Fruit fly (Drosophila melanogaster) whole organism, prepupa: Measurements from ENCODE around the gene CarT.

Experiments used
- CG10631 ChIP-seq: fragments of 200-800 bp; sonication (Bioruptor generic); optimal IDR thresholded peaks from 2 replicates; lab custom pipeline; 2016; ENCODE audit warnings: missing biosample characterization, missing genetic modification characterization
- CG11294 ChIP-seq: fragments of 200-800 bp; sonication (Bioruptor generic); IDR thresholded peaks from 2 replicates; pipeline ENCODE4 v1.3.6; 2022; ENCODE audit warnings: missing biosample characterization, missing genetic modification characterization
- CG11762 ChIP-seq: fragments of 200-800 bp; sonication (Bioruptor generic); optimal IDR thresholded peaks from 3 replicates; lab custom pipeline; 2016; ENCODE audit warnings: missing biosample characterization, missing genetic modification characterization; ENCODE audit not compliant: insufficient read depth
- CG11902 ChIP-seq: fragments of 200-800 bp; sonication (Bioruptor generic); optimal IDR thresholded peaks from 3 replicates; lab custom pipeline; 2016; ENCODE audit warnings: missing biosample characterization, missing genetic modification characterization
- CG15336 ChIP-seq: fragments of 200-800 bp; sonication (Bioruptor generic); IDR thresholded peaks from 2 replicates; pipeline ENCODE4 v1.3.6; 2022; ENCODE audit warnings: missing biosample characterization, missing genetic modification characterization
- CG16779 ChIP-seq: fragments of 200-800 bp; sonication (Bioruptor generic); optimal IDR thresholded peaks from 3 replicates; lab custom pipeline; 2017; ENCODE audit warnings: missing biosample characterization, mild to moderate bottlenecking, missing genetic modification characterization
- CG3032 ChIP-seq: fragments of 200-800 bp; optimal IDR thresholded peaks from 2 replicates; lab custom pipeline; 2019; ENCODE audit warnings: missing biosample characterization, mild to moderate bottlenecking, missing genetic modification characterization, moderate library complexity
- CG31627 ChIP-seq: fragments of 200-800 bp; sonication (Bioruptor generic); optimal IDR thresholded peaks from 3 replicates; lab custom pipeline; 2016; ENCODE audit warnings: missing biosample characterization, missing genetic modification characterization
- CG32006 ChIP-seq: fragments of 200-800 bp; sonication (Bioruptor generic); optimal IDR thresholded peaks from 3 replicates; lab custom pipeline; 2017; ENCODE audit warnings: missing biosample characterization, mild to moderate bottlenecking, missing genetic modification characterization
- CG34406 ChIP-seq: fragments of 200-800 bp; sonication (Bioruptor generic); optimal IDR thresholded peaks from 3 replicates; lab custom pipeline; 2016; ENCODE audit warnings: missing biosample characterization, missing genetic modification characterization
- CG3919 ChIP-seq: fragments of 200-800 bp; sonication (Bioruptor generic); optimal IDR thresholded peaks from 3 replicates; lab custom pipeline; 2016; ENCODE audit warnings: missing biosample characterization, missing genetic modification characterization
- CG4318 ChIP-seq: fragments of 200-800 bp; sonication (Bioruptor generic); optimal IDR thresholded peaks from 3 replicates; lab custom pipeline; 2017; ENCODE audit warnings: missing biosample characterization, mild to moderate bottlenecking, missing genetic modification characterization
- CG6276 ChIP-seq: fragments of 200-800 bp; sonication (Bioruptor generic); optimal IDR thresholded peaks from 2 replicates; lab custom pipeline; 2017; ENCODE audit warnings: missing biosample characterization, mild to moderate bottlenecking, missing genetic modification characterization
- CG6792 ChIP-seq: fragments of 200-800 bp; sonication (Bioruptor generic); optimal IDR thresholded peaks from 3 replicates; lab custom pipeline; 2016; ENCODE audit warnings: missing biosample characterization, missing genetic modification characterization
- CG6808 ChIP-seq: fragments of 200-800 bp; sonication (Bioruptor generic); optimal IDR thresholded peaks from 3 replicates; lab custom pipeline; 2017; ENCODE audit warnings: missing biosample characterization, missing genetic modification characterization, mild to moderate bottlenecking, moderate library complexity, missing genetic modification reagents
- CG6854 ChIP-seq: fragments of 200-800 bp; sonication (Bioruptor generic); optimal IDR thresholded peaks from 2 replicates; lab custom pipeline; 2017; ENCODE audit warnings: missing biosample characterization, mild to moderate bottlenecking, missing genetic modification characterization
- CG7368 ChIP-seq: fragments of 200-800 bp; sonication (Bioruptor generic); optimal IDR thresholded peaks from 3 replicates; lab custom pipeline; 2016; ENCODE audit warnings: missing biosample characterization, missing genetic modification characterization
- CG8119 ChIP-seq: fragments of 200-800 bp; sonication (Bioruptor generic); IDR thresholded peaks from 3 replicates; pipeline ENCODE4 v1.3.6; 2022; ENCODE audit warnings: missing biosample characterization, missing genetic modification characterization
- CG8319 ChIP-seq: fragments of 200-800 bp; sonication (Bioruptor generic); optimal IDR thresholded peaks from 3 replicates; lab custom pipeline; 2016; ENCODE audit warnings: missing biosample characterization, missing genetic modification characterization
- CG8632 ChIP-seq: fragments of 200-800 bp; sonication (Bioruptor generic); optimal IDR thresholded peaks from 3 replicates; lab custom pipeline; 2016; ENCODE audit warnings: missing biosample characterization, missing genetic modification characterization
- CG9139 ChIP-seq: fragments of 200-800 bp; sonication (Bioruptor generic); optimal IDR thresholded peaks from 3 replicates; lab custom pipeline; 2017; ENCODE audit warnings: missing biosample characterization, mild to moderate bottlenecking, missing genetic modification characterization
- Eip78C ChIP-seq: fragments of 200-800 bp; sonication (Bioruptor generic); peaks from one replicate; lab custom pipeline; 2016; ENCODE audit warnings: missing biosample characterization, missing genetic modification characterization
- Eip93F ChIP-seq: fragments of 200-800 bp; sonication (Bioruptor generic); optimal IDR thresholded peaks from 2 replicates; lab custom pipeline; 2016; ENCODE audit warnings: missing biosample characterization, mild to moderate bottlenecking, missing genetic modification characterization
- Ets21C ChIP-seq: fragments of 200-800 bp; sonication (Bioruptor generic); optimal IDR thresholded peaks from 3 replicates; lab custom pipeline; 2016; ENCODE audit warnings: missing biosample characterization, missing genetic modification characterization
- Hr38 ChIP-seq: sonication (Bioruptor generic); optimal IDR thresholded peaks from 2 replicates; lab custom pipeline; 2016; ENCODE audit warnings: missing biosample characterization, missing genetic modification characterization
- Hr39 ChIP-seq: fragments of 200-800 bp; sonication (Bioruptor generic); optimal IDR thresholded peaks from 2 replicates; lab custom pipeline; 2016; ENCODE audit warnings: missing biosample characterization, missing genetic modification characterization
- Hr4 ChIP-seq: fragments of 200-800 bp; sonication (Bioruptor generic); optimal IDR thresholded peaks from 3 replicates; lab custom pipeline; 2016; ENCODE audit warnings: missing biosample characterization, missing genetic modification characterization
- Lpt ChIP-seq: fragments of 200-800 bp; sonication (Bioruptor generic); optimal IDR thresholded peaks from 3 replicates; lab custom pipeline; 2016; ENCODE audit warnings: missing biosample characterization, missing genetic modification characterization
- Met ChIP-seq: fragments of 200-800 bp; sonication (Bioruptor generic); optimal IDR thresholded peaks from 3 replicates; lab custom pipeline; 2016; ENCODE audit warnings: missing biosample characterization, missing genetic modification characterization
- Smox ChIP-seq: fragments of 200-800 bp; sonication (Bioruptor generic); optimal IDR thresholded peaks from 3 replicates; lab custom pipeline; 2016; ENCODE audit warnings: missing biosample characterization, missing genetic modification characterization
- Sox102F ChIP-seq: fragments of 200-800 bp; sonication (Bioruptor generic); optimal IDR thresholded peaks from 2 replicates; lab custom pipeline; 2016; ENCODE audit warnings: missing biosample characterization, mild to moderate bottlenecking, missing genetic modification characterization
- Sox15 ChIP-seq: fragments of 200-800 bp; sonication (Bioruptor generic); optimal IDR thresholded peaks from 3 replicates; lab custom pipeline; 2016; ENCODE audit warnings: missing biosample characterization, missing genetic modification characterization
- achi ChIP-seq: fragments of 200-800 bp; sonication (Bioruptor generic); optimal IDR thresholded peaks from 3 replicates; lab custom pipeline; 2016; ENCODE audit warnings: missing biosample characterization, missing genetic modification characterization
- acj6 ChIP-seq: fragments of 200-800 bp; sonication (Bioruptor generic); optimal IDR thresholded peaks from 3 replicates; lab custom pipeline; 2016; ENCODE audit warnings: missing biosample characterization, missing genetic modification characterization
- cyc ChIP-seq: fragments of 200-800 bp; sonication (Bioruptor generic); optimal IDR thresholded peaks from 3 replicates; lab custom pipeline; 2016; ENCODE audit warnings: missing biosample characterization, missing genetic modification characterization
- dac ChIP-seq: fragments of 200-800 bp; sonication (Bioruptor generic); optimal IDR thresholded peaks from 2 replicates; lab custom pipeline; 2017; ENCODE audit warnings: missing biosample characterization, mild to moderate bottlenecking, missing genetic modification characterization
- dsx ChIP-seq: fragments of 200-800 bp; optimal IDR thresholded peaks from 3 replicates; lab custom pipeline; 2019; ENCODE audit warnings: missing biosample characterization, mild to moderate bottlenecking, missing genetic modification characterization, moderate library complexity; ENCODE audit not compliant: poor library complexity, severe bottlenecking
- eg ChIP-seq: fragments of 200-800 bp; sonication (Bioruptor generic); IDR thresholded peaks from 3 replicates; pipeline ENCODE4 v1.3.6; 2022; ENCODE audit warnings: missing biosample characterization, missing genetic modification characterization
- esn ChIP-seq: fragments of 200-800 bp; sonication (Bioruptor generic); optimal IDR thresholded peaks from 2 replicates; lab custom pipeline; 2016; ENCODE audit warnings: missing biosample characterization, mild to moderate bottlenecking, missing genetic modification characterization, moderate library complexity
- fd59A ChIP-seq: fragments of 200-800 bp; sonication (Bioruptor generic); optimal IDR thresholded peaks from 2 replicates; lab custom pipeline; 2017; ENCODE audit warnings: missing biosample characterization, mild to moderate bottlenecking, missing genetic modification characterization, missing genetic modification reagents
- fkh ChIP-seq: fragments of 200-800 bp; sonication (Bioruptor generic); optimal IDR thresholded peaks from 3 replicates; lab custom pipeline; 2017; ENCODE audit warnings: missing biosample characterization, mild to moderate bottlenecking, missing genetic modification characterization, moderate library complexity
- lz ChIP-seq: fragments of 200-800 bp; sonication (Bioruptor generic); optimal IDR thresholded peaks from 3 replicates; lab custom pipeline; 2016; ENCODE audit warnings: missing biosample characterization, missing genetic modification characterization
- net ChIP-seq: fragments of 200-800 bp; sonication (Bioruptor generic); optimal IDR thresholded peaks from 3 replicates; lab custom pipeline; 2016; ENCODE audit warnings: missing biosample characterization, missing genetic modification characterization
- pdm3 ChIP-seq: fragments of 200-800 bp; sonication (Bioruptor generic); optimal IDR thresholded peaks from 3 replicates; lab custom pipeline; 2016; ENCODE audit warnings: missing biosample characterization, missing genetic modification characterization
- spab ChIP-seq: fragments of 200-800 bp; sonication (Bioruptor generic); optimal IDR thresholded peaks from 2 replicates; lab custom pipeline; 2017; ENCODE audit warnings: missing biosample characterization, mild to moderate bottlenecking, missing genetic modification characterization, missing genetic modification reagents
- svp ChIP-seq: fragments of 200-800 bp; sonication (Bioruptor generic); peaks from one replicate; lab custom pipeline; 2016; ENCODE audit warnings: missing biosample characterization, missing genetic modification characterization
- topi ChIP-seq: fragments of 200-800 bp; sonication (Bioruptor generic); optimal IDR thresholded peaks from 3 replicates; lab custom pipeline; 2016; ENCODE audit warnings: missing biosample characterization, missing genetic modification characterization

The CarT gene

DNA sequence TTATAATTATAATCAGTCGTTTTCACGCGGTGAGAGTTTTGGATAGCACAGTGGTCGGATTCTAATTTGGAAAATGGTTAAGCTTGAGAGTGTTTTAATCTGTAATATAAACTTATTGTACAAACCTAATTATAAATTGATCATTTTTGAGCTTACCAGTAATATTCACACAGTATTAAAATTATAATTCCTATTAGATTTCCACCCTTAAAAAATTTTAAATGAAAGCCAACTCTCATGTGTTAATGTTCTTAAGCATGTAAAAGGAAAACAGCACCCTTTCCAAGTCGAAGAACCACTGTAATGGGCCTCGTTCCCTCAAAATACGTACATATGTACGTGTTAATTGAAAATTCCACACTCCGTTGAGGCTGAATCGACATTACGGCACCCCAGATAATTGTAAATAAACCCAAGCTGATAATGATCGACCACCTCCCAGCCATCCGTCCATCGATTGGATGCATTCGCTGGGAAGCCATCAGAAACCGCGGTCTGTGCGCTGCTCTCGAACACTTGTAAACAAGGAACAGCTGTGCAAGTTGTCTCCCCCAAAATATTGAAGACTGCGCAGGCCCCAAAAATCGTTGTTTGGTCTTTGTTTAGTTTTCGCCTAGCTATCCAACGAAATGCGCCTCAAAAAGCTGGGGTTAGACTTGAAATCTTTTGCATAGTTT, 29.9 kb upstream of the CarT start (continued):
- TF ChIP-seq Hr4 (GFP tag; lab: Kevin White, UChicago) (peak; percentile 17), Met (GFP tag; lab: Kevin White, UChicago) (peak; percentile 76), dsx (GFP tag; lab: Kevin White, UChicago) (no peak), Hr38 (GFP tag; lab: Kevin White, UChicago) (no peak), CG9139 (GFP tag; lab: Kevin White, UChicago) (no peak), CG11294 (GFP tag; lab: Robert Waterston, UW) (no peak), CG11902 (GFP tag; lab: Kevin White, UChicago) (peak; percentile 44), svp (GFP tag; lab: Kevin White, UChicago) (peak; percentile 96), CG10631 (peak; percentile 17)

DNA sequence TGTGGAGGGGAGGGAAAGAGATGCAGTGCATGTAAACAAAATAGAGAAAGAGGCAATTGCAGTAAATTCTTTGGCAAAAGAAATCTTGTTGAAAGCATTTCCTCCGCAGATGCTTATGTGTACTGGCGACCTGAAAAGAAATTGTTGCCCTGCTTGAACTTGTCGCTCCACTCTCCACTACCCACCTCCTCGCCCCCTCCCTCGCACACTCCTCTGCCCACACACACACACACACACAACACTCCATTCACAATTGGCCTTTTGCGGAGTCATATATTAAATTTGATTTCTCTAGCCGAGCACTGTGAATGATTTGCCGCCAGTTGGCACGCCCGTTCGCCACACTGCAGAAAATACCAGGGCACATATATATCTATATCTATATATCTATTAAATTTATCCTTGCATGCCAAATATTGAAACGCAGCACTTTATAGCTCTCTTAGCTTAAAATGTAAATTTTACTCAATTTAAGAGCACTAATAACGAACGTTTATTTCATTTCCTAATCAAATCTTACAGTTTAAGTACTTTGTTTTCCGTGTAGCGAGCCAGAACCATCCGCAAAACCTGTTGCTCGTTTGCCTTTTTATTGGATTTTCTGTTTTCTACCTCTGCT, 28.9 kb upstream of the CarT start:
- TF ChIP-seq cyc (GFP tag; lab: Kevin White, UChicago) (peak; percentile 52), dac (peak; percentile 70), CG3032 (tag; lab: Kevin White, UChicago) (peak; percentile 71), dsx (GFP tag; lab: Kevin White, UChicago) (no peak), svp (GFP tag; lab: Kevin White, UChicago) (peak; percentile 73), esn (GFP tag; lab: Kevin White, UChicago) (peak; percentile 67), CG32006 (peak; percentile 87), CG6854 (no peak), CG6276 (GFP tag; lab: Kevin White, UChicago) (peak; percentile 84), CG8319 (peak; percentile 19), CG16779 (tag; lab: Kevin White, UChicago) (peak; percentile 11), CG11902 (GFP tag; lab: Kevin White, UChicago) (no peak), CG9139 (GFP tag; lab: Kevin White, UChicago) (no peak), eg (peak; percentile 86), CG11762 (GFP tag; lab: Kevin White, UChicago) (peak; percentile 60), CG11294 (GFP tag; lab: Robert Waterston, UW) (peak; percentile 66), topi (GFP tag; lab: Kevin White, UChicago) (peak; percentile 66), CG8119 (GFP tag; lab: Robert Waterston, UW) (peak; percentile 86), CG34406 (peak; percentile 27), CG15336 (GFP tag; lab: Robert Waterston, UW) (peak; percentile 89), Ets21C (GFP tag; lab: Kevin White, UChicago) (peak; percentile 6), Hr39 (GFP tag; lab: Kevin White, UChicago) (peak; percentile 59), net (GFP tag; lab: Kevin White, UChicago) (peak; percentile 59), achi (peak; percentile 61), spab (GFP tag; lab: Kevin White, UChicago) (peak; percentile 71), Eip78C (peak; percentile 87), Sox15 (GFP tag; lab: Kevin White, UChicago) (no peak), CG6792 (GFP tag; lab: Kevin White, UChicago) (peak; percentile 29), Smox (GFP tag; lab: Kevin White, UChicago) (no peak), Hr38 (GFP tag; lab: Kevin White, UChicago) (no peak), pdm3 (GFP tag; lab: Kevin White, UChicago) (peak; percentile 65), Sox102F (GFP tag; lab: Kevin White, UChicago) (peak; percentile 39), CG8632 (GFP tag; lab: Kevin White, UChicago) (peak; percentile 36), CG4318 (peak; percentile 63), CG3919 (GFP tag; lab: Kevin White, UChicago) (peak; percentile 69), CG7368 (GFP tag; lab: Kevin White, UChicago) (peak; percentile 9), CG31627 (GFP tag; lab: Kevin White, UChicago) (peak; percentile 64), fd59A (peak; percentile 44), CG6808 (peak; percentile 70), Hr4 (GFP tag; lab: Kevin White, UChicago) (peak; percentile 80), Eip93F (GFP tag; lab: Kevin White, UChicago) (no peak), fkh (GFP tag; lab: Kevin White, UChicago) (no peak), lz (GFP tag; lab: Kevin White, UChicago) (peak; percentile 62), acj6 (GFP tag; lab: Kevin White, UChicago) (peak; percentile 66), Lpt (peak; percentile 58)
